Worm (Caenorhabditis elegans) whole organism, L4 larva: ENCODE data around the gene F53C11.1.

Experiments used
- dmd-8 ChIP-seq: fragments of 200-800 bp; sonication (Bioruptor generic); IDR thresholded peaks from 2 replicates; pipeline ENCODE4 v1.3.6; 2022; ENCODE audit warnings: missing genetic modification characterization, missing compliant biosample characterization
- lsy-2 ChIP-seq, 2 experiments: fragments of 150-350 bp in 1 of 2; sonication (generic microtip) in 1 of 2; optimal IDR thresholded peaks; 2 replicates each; lab custom pipeline; 2014 to 2017; ENCODE audit warnings: missing biosample characterization in 2 of 2, missing genetic modification characterization in 2 of 2

- no peak for TF ChIP-seq lsy-2 (tag; optimal IDR thresholded peaks at IDR 0.05; lab: Kevin White, UChicago)
- TF ChIP-seq dmd-8 = no peak
Observed at ce11 chrV:13812330-13812729, 36.7 kb downstream of the F53C11.1 start.
